Fruit fly (Drosophila melanogaster): ENCODE results near the gene CG6878.
A peak's percentile ranks its signal among the peaks of the same experiment; 100 is the strongest.

Gene CG6878

dm6 chr3L:15161549-15161948 lies at the start of gene CG6878:
CG6878 (plus strand) TSS chr3L:15161817.
- peak; percentile 56 for TF ChIP-seq Mnt (GFP tag; optimal IDR thresholded peaks at IDR 0.05)
- peak; percentile 44 for TF ChIP-seq bab1 (GFP tag; optimal IDR thresholded peaks at IDR 0.05)
- no peak for TF ChIP-seq CG1620 (GFP tag; optimal IDR thresholded peaks at IDR 0.05)
- peak; percentile 42 for TF ChIP-seq CG7101 (tag; optimal IDR thresholded peaks at IDR 0.05)
- no peak for TF ChIP-seq Hr96 (GFP tag; optimal IDR thresholded peaks at IDR 0.05)

dm6 chr3L:15113257-15113656 lies 48.4 kb upstream of the CG6878 start, which contains the start of gene CG13458:
CG13458 (plus strand) TSS chr3L:15113557.
- TF ChIP-seq pad (GFP tag; optimal IDR thresholded peaks at IDR 0.05) (no peak), ovo (GFP tag; optimal IDR thresholded peaks at IDR 0.05) (no peak), Mnt (GFP tag; optimal IDR thresholded peaks at IDR 0.05) (peak; percentile 33), kay (GFP tag; ENCODE audit: borderline replicate concordance) (peak; percentile 3)

- TF ChIP-seq bab1 (GFP tag; optimal IDR thresholded peaks at IDR 0.05) (peak; percentile 9), cic (GFP tag; optimal IDR thresholded peaks at IDR 0.05) (no peak)
These were observed 45.1 kb upstream of the CG6878 start, which contains the start of gene Cep135 for dm6 chr3L:15116536-15116935. Cep135 (plus strand) TSS chr3L:15116737.

dm6 chr3L:15121272-15121671 lies 40.3 kb upstream of the CG6878 start, which contains the start of gene CG32847:
CG32847 (plus strand) TSS chr3L:15121572.
- TF ChIP-seq CG7045 (GFP tag; optimal IDR thresholded peaks at IDR 0.05), result no peak
- no peak for TF ChIP-seq ovo (GFP tag; optimal IDR thresholded peaks at IDR 0.05)
- no peak for TF ChIP-seq bab1 (GFP tag; optimal IDR thresholded peaks at IDR 0.05)
- no peak for TF ChIP-seq Clk (GFP tag; optimal IDR thresholded peaks at IDR 0.05)
- no peak for TF ChIP-seq CG33017 (tag; optimal IDR thresholded peaks at IDR 0.05)
- TF ChIP-seq Mnt (GFP tag; optimal IDR thresholded peaks at IDR 0.05), result no peak
- TF ChIP-seq Crg-1 (GFP tag; optimal IDR thresholded peaks at IDR 0.05), result no peak

- peak; percentile 14 for TF ChIP-seq tj (GFP tag; optimal IDR thresholded peaks at IDR 0.05)
- no peak for TF ChIP-seq CG14711 (tag; optimal IDR thresholded peaks at IDR 0.05)
These were observed 37.9 kb upstream of the CG6878 start for dm6 chr3L:15123736-15124135.

- TF ChIP-seq CG5204 (GFP tag; optimal IDR thresholded peaks at IDR 0.05) (no peak), CG33017 (tag; optimal IDR thresholded peaks at IDR 0.05) (no peak), CG7045 (GFP tag; optimal IDR thresholded peaks at IDR 0.05) (no peak), cnc (optimal IDR thresholded peaks at IDR 0.05) (no peak), Mnt (GFP tag; optimal IDR thresholded peaks at IDR 0.05) (no peak), bab1 (GFP tag; optimal IDR thresholded peaks at IDR 0.05) (no peak), kay (GFP tag; ENCODE audit: borderline replicate concordance) (no peak), Crg-1 (GFP tag; optimal IDR thresholded peaks at IDR 0.05) (no peak), CG12768 (GFP tag; optimal IDR thresholded peaks at IDR 0.05) (no peak), CG7101 (tag; optimal IDR thresholded peaks at IDR 0.05) (no peak), Hr96 (GFP tag; optimal IDR thresholded peaks at IDR 0.05) (no peak), Clk (GFP tag; optimal IDR thresholded peaks at IDR 0.05) (no peak), CG14711 (tag; optimal IDR thresholded peaks at IDR 0.05) (no peak), tj (GFP tag; optimal IDR thresholded peaks at IDR 0.05) (no peak), toe (GFP tag; optimal IDR thresholded peaks at IDR 0.05) (no peak), cic (GFP tag; optimal IDR thresholded peaks at IDR 0.05) (no peak)
These were observed 36.5 kb upstream of the CG6878 start, which contains the start of gene CG16959 for dm6 chr3L:15125077-15125652. CG16959 (minus strand) TSS chr3L:15125321.

- TF ChIP-seq CG33017 (tag; optimal IDR thresholded peaks at IDR 0.05), result no peak
- no peak for TF ChIP-seq Crg-1 (GFP tag; optimal IDR thresholded peaks at IDR 0.05)
- no peak for TF ChIP-seq CG1620 (GFP tag; optimal IDR thresholded peaks at IDR 0.05)
- no peak for TF ChIP-seq toe (GFP tag; optimal IDR thresholded peaks at IDR 0.05)
These were observed 35.9 kb upstream of the CG6878 start for dm6 chr3L:15125717-15126116.

- no peak for TF ChIP-seq CG33017 (tag; optimal IDR thresholded peaks at IDR 0.05)
- TF ChIP-seq CG12768 (GFP tag; optimal IDR thresholded peaks at IDR 0.05), result no peak
- no peak for TF ChIP-seq cic (GFP tag; optimal IDR thresholded peaks at IDR 0.05)
- TF ChIP-seq CG1620 (GFP tag; optimal IDR thresholded peaks at IDR 0.05), result no peak
- no peak for TF ChIP-seq tj (GFP tag; optimal IDR thresholded peaks at IDR 0.05)
- no peak for TF ChIP-seq Crg-1 (GFP tag; optimal IDR thresholded peaks at IDR 0.05)
- no peak for TF ChIP-seq CG14711 (tag; optimal IDR thresholded peaks at IDR 0.05)
- no peak for TF ChIP-seq ovo (GFP tag; optimal IDR thresholded peaks at IDR 0.05)
- no peak for TF ChIP-seq kay (GFP tag; ENCODE audit: borderline replicate concordance)
- no peak for TF ChIP-seq CG7045 (GFP tag; optimal IDR thresholded peaks at IDR 0.05)
- no peak for TF ChIP-seq Hr96 (GFP tag; optimal IDR thresholded peaks at IDR 0.05)
- no peak for TF ChIP-seq cnc (optimal IDR thresholded peaks at IDR 0.05)
- no peak for TF ChIP-seq pad (GFP tag; optimal IDR thresholded peaks at IDR 0.05)
- no peak for TF ChIP-seq bab1 (GFP tag; optimal IDR thresholded peaks at IDR 0.05)
- no peak for TF ChIP-seq Clk (GFP tag; optimal IDR thresholded peaks at IDR 0.05)
- no peak for TF ChIP-seq Mnt (GFP tag; optimal IDR thresholded peaks at IDR 0.05)
- no peak for TF ChIP-seq CG11617 (GFP tag; optimal IDR thresholded peaks at IDR 0.05)
- no peak for TF ChIP-seq CG5204 (GFP tag; optimal IDR thresholded peaks at IDR 0.05)
These were observed 30.3 kb upstream of the CG6878 start, which contains the start of gene CG13457 for dm6 chr3L:15131278-15131677. CG13457 (minus strand) TSS chr3L:15131378.
